Worm (Caenorhabditis elegans) whole organism, L4/young adult: ENCODE results near the gene nck-1.

Experiments used
- dao-5 ChIP-seq: sonication (generic microtip); optimal IDR thresholded peaks from 2 replicates; lab custom pipeline; 2016; ENCODE audit warnings: missing genotype, missing genetic modification characterization, moderate library complexity, missing compliant biosample characterization
- him-1 ChIP-seq: sonication (generic microtip); optimal IDR thresholded peaks from 2 replicates; lab custom pipeline; 2016; ENCODE audit warnings: missing genotype, missing genetic modification reagents, missing genetic modification characterization, missing compliant biosample characterization

- TF ChIP-seq him-1: no peak
- TF ChIP-seq dao-5: no peak
Measured at ce11 chrX:4128684-4129083, 24.6 kb downstream of the nck-1 start.
